Worm (Caenorhabditis elegans): ENCODE results near the gene K10B4.1.

ce11 chrII:160561-161123 is 25.4 kb downstream of the K10B4.1 start:
- TF ChIP-seq ama-1 (optimal IDR thresholded peaks at IDR 0.05) (no peak), hnd-1 (tag; optimal IDR thresholded peaks at IDR 0.05) (no peak), ets-7 (tag; optimal IDR thresholded peaks at IDR 0.05) (no peak), hmbx-1 (tag; optimal IDR thresholded peaks at IDR 0.05) (no peak), aly-1 (tag; optimal IDR thresholded peaks at IDR 0.05) (no peak)

Measured in whole organism, early embryonic.